Worm (Caenorhabditis elegans) whole organism, L4 larva: ENCODE measurements around the gene Y116F11A.6.

Experiments used
- ama-1 ChIP-seq: fragments of 150-350 bp; optimal IDR thresholded peaks from 2 replicates; lab custom pipeline; 2014; ENCODE audit warnings: inconsistent platforms, mixed read lengths
- ceh-20 ChIP-seq: fragments of 200-800 bp; sonication (Bioruptor generic); IDR thresholded peaks from 2 replicates; pipeline ENCODE4 v1.3.6; 2022; ENCODE audit warnings: missing genetic modification reagents, missing genetic modification characterization, missing compliant biosample characterization
- egl-27 ChIP-seq: sonication (generic microtip); optimal IDR thresholded peaks from 3 replicates; lab custom pipeline; 2017; ENCODE audit warnings: missing biosample characterization, missing genetic modification reagents, missing genetic modification characterization
- hlh-30 ChIP-seq: sonication (generic microtip); optimal IDR thresholded peaks from 2 replicates; lab custom pipeline; 2017; ENCODE audit warnings: antibody characterized with exemption, mild to moderate bottlenecking, missing genetic modification characterization, missing compliant biosample characterization; ENCODE audit not compliant: insufficient read depth
- lin-13 ChIP-seq: fragments of 150-350 bp; optimal IDR thresholded peaks from 2 replicates; lab custom pipeline; 2014; ENCODE audit warnings: missing biosample characterization, missing genetic modification reagents, missing genetic modification characterization
- lir-3 ChIP-seq: sonication (generic microtip); optimal IDR thresholded peaks from 2 replicates; lab custom pipeline; 2016; ENCODE audit warnings: mild to moderate bottlenecking, missing genetic modification characterization, missing compliant biosample characterization
- lsy-2 ChIP-seq, 2 experiments: fragments of 150-350 bp in 1 of 2; sonication (generic microtip) in 1 of 2; optimal IDR thresholded peaks; 2 replicates each; lab custom pipeline; 2014 to 2017; ENCODE audit warnings: missing biosample characterization in 2 of 2, missing genetic modification characterization in 2 of 2
- pha-4 ChIP-seq, 2 experiments: fragments of 150-350 bp in 1 of 2; fragments of 200-800 bp in 1 of 2; sonication (Bioruptor generic) in 1 of 2; IDR thresholded peaks in 1 of 2; optimal IDR thresholded peaks in 1 of 2; 2 replicates each; pipeline versions ENCODE4 v1.3.6 to Lab custom; 2014 to 2022; ENCODE audit warnings: missing genetic modification characterization in 2 of 2, missing genetic modification reagents in 2 of 2, missing biosample characterization in 1 of 2, missing compliant biosample characterization in 1 of 2
- skn-1 ChIP-seq: fragments of 150-350 bp; optimal IDR thresholded peaks from 2 replicates; lab custom pipeline; 2014; ENCODE audit warnings: missing biosample characterization, missing genetic modification characterization
- unc-62 ChIP-seq, 3 experiments: fragments of 150-350 bp in 1 of 3; sonication (generic microtip); optimal IDR thresholded peaks in 2 of 3; peaks in 1 of 3; 1 replicate in 1 of 3; 2 replicates in 2 of 3; lab custom pipeline; 2014 to 2017; ENCODE audit warnings: missing biosample characterization in 3 of 3, missing genetic modification characterization in 3 of 3, missing genetic modification reagents in 3 of 3, missing genotype in 1 of 3
- vab-7 ChIP-seq: fragments of 200-800 bp; sonication (Bioruptor generic); IDR thresholded peaks from 2 replicates; pipeline ENCODE4 v1.3.6; 2022; ENCODE audit warnings: missing genetic modification reagents, missing genetic modification characterization, missing compliant biosample characterization
- zfp-3 ChIP-seq: fragments of 200-800 bp; sonication (Bioruptor generic); conservative IDR thresholded peaks from 2 replicates; pipeline ENCODE4 v1.3.6; 2022; ENCODE audit warnings: missing genetic modification reagents, missing genetic modification characterization, missing compliant biosample characterization

- TF ChIP-seq skn-1 (tag; lab: Kevin White, UChicago) (no peak), lin-13 (GFP tag; lab: Kevin White, UChicago) (no peak), lsy-2 (tag; optimal IDR thresholded peaks at IDR 0.05; lab: Kevin White, UChicago) (no peak), ceh-20 (GFP tag; lab: Robert Waterston, UW) (no peak), ama-1 (lab: Kevin White, UChicago) (no peak), egl-27 (no peak), zfp-3 (GFP tag; lab: Robert Waterston, UW) (no peak), lir-3 (tag; lab: Kevin White, UChicago) (no peak), vab-7 (GFP tag; lab: Robert Waterston, UW) (no peak), hlh-30 (tag; lab: Kevin White, UChicago) (no peak), unc-62 (GFP tag; optimal IDR thresholded peaks at IDR 0.05 in 1 of 2; lab: Kevin White, UChicago) (no peak), unc-62 (tag; optimal IDR thresholded peaks at IDR 0.05; lab: Kevin White, UChicago) (no peak), pha-4 (GFP tag; IDR thresholded peaks at IDR 0.05; lab: Robert Waterston, UW) (no peak), pha-4 (tag; optimal IDR thresholded peaks at IDR 0.05; lab: Kevin White, UChicago) (no peak)
These were observed 27.4 kb upstream of the Y116F11A.6 start for ce11 chrV:19691954-19692353.
